Worm (Caenorhabditis elegans) whole organism, L4/young adult: Measurements from ENCODE around the gene F02E11.3.

Experiments used
- W03F9.2 ChIP-seq: fragments of 150-350 bp; optimal IDR thresholded peaks from 2 replicates; lab custom pipeline; 2014; ENCODE audit warnings: missing biosample characterization, missing genetic modification characterization
- dao-5 ChIP-seq: sonication (generic microtip); optimal IDR thresholded peaks from 2 replicates; lab custom pipeline; 2016; ENCODE audit warnings: missing genotype, missing genetic modification characterization, moderate library complexity, missing compliant biosample characterization

DNA sequence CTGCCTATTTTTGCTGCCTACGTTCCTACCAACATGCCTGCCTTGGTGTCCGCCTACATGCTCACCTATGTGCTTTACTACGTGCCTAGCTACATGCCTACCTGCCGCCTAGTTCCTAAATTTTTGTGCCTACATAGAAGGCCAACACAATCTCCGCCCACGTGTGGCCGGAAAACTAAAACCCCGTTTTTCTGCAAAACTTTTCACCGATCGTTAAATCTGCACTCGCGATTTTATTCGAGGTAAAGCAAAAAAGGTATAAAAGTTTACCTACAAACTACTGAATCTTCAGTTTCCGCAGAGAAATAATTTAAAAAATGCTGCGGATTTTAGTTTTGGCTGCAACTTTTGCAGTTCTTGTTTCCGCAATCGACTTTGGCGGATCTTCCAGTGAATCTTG is 25.4 kb downstream of the F02E11.3 start, which contains the start of gene clec-124:
- no peak for TF ChIP-seq W03F9.2 (tag; lab: Kevin White, UChicago)
- no peak for TF ChIP-seq dao-5 (tag; lab: Kevin White, UChicago)
